Fruit fly (Drosophila melanogaster): Measurements from ENCODE around the gene Ndc1.
A peak's percentile ranks its signal among the peaks of the same experiment; 100 is the strongest.

Gene Ndc1

dm6 chr3R:23941643-23942424 lies 17.6 kb downstream of the Ndc1 start (continued):
- TF ChIP-seq scrt (GFP tag; optimal IDR thresholded peaks at IDR 0.05) (no peak), oc (tag; optimal IDR thresholded peaks at IDR 0.05) (no peak), jumu (GFP tag; optimal IDR thresholded peaks at IDR 0.05) (no peak), exex (tag; optimal IDR thresholded peaks at IDR 0.05) (peak; percentile 7), CG10321 (GFP tag; IDR thresholded peaks at IDR 0.05) (0 out of 2 replicates have a peak, but pooled peaks have one; percentile 28), grn (GFP tag; optimal IDR thresholded peaks at IDR 0.05) (no peak), dysf (GFP tag; IDR thresholded peaks at IDR 0.05) (peak; percentile 48; the same call in 1 of the 3 replicates), CG17186 (GFP tag; optimal IDR thresholded peaks at IDR 0.05) (no peak), CG11723 (GFP tag; optimal IDR thresholded peaks at IDR 0.05) (no peak), ewg (GFP tag; optimal IDR thresholded peaks at IDR 0.05) (peak; percentile 3), CG10979 (tag; optimal IDR thresholded peaks at IDR 0.05) (no peak), Hr78 (GFP tag; optimal IDR thresholded peaks at IDR 0.05) (no peak), CG8765 (GFP tag; IDR thresholded peaks at IDR 0.05) (no peak), NfI (GFP tag; optimal IDR thresholded peaks at IDR 0.05) (peak; percentile 46), jing (GFP tag; optimal IDR thresholded peaks at IDR 0.05) (no peak), CG9609 (GFP tag; optimal IDR thresholded peaks at IDR 0.05) (peak; percentile 0), NK7.1 (GFP tag; optimal IDR thresholded peaks at IDR 0.05) (peak; percentile 2), dmrt11E (tag; optimal IDR thresholded peaks at IDR 0.05) (no peak), CG18619 (GFP tag; optimal IDR thresholded peaks at IDR 0.05) (no peak), CG4730 (GFP tag; IDR thresholded peaks at IDR 0.05) (no peak), gcm (GFP tag; optimal IDR thresholded peaks at IDR 0.05) (no peak), CG10959 (GFP tag; IDR thresholded peaks at IDR 0.05) (no peak), bcd (GFP tag; optimal IDR thresholded peaks at IDR 0.05) (peak; percentile 9), toy (GFP tag; IDR thresholded peaks at IDR 0.05) (no peak), chm (GFP tag; IDR thresholded peaks at IDR 0.05) (no peak), knrl (GFP tag; IDR thresholded peaks at IDR 0.05; ENCODE audit: partially characterized antibody) (no peak), CG1233 (GFP tag; optimal IDR thresholded peaks at IDR 0.05) (no peak), Six4 (GFP tag; optimal IDR thresholded peaks at IDR 0.05) (no peak), tin (GFP tag; optimal IDR thresholded peaks at IDR 0.05) (peak; percentile 11), CG31441 (GFP tag; IDR thresholded peaks at IDR 0.05) (0 out of 2 replicates have a peak, but pooled peaks have one; percentile 23), CG1647 (GFP tag; optimal IDR thresholded peaks at IDR 0.05) (no peak), Elba2 (GFP tag; optimal IDR thresholded peaks at IDR 0.05) (no peak), tup (GFP tag; optimal IDR thresholded peaks at IDR 0.05) (no peak), CG6813 (GFP tag; optimal IDR thresholded peaks at IDR 0.05) (no peak), cad (GFP tag; optimal IDR thresholded peaks at IDR 0.05) (no peak), H2.0 (GFP tag; IDR thresholded peaks at IDR 0.05) (0 out of 2 replicates have a peak, but pooled peaks have one; percentile 9), Ets65A (GFP tag) (no peak), CG6175 (GFP tag; IDR thresholded peaks at IDR 0.05) (0 out of 3 replicates have a peak, but pooled peaks have one; percentile 22), CG15073 (GFP tag; optimal IDR thresholded peaks at IDR 0.05) (no peak), BtbVII (GFP tag; optimal IDR thresholded peaks at IDR 0.05) (no peak), shn (GFP tag; optimal IDR thresholded peaks at IDR 0.05) (no peak), phol (tag; optimal IDR thresholded peaks at IDR 0.05) (no peak), Scr (GFP tag; IDR thresholded peaks at IDR 0.05; ENCODE audit: partially characterized antibody) (no peak), CG34376 (GFP tag; optimal IDR thresholded peaks at IDR 0.05) (no peak), esg (GFP tag; conservative IDR thresholded peaks at IDR 0.05) (peak; percentile 38), CG31365 (tag; optimal IDR thresholded peaks at IDR 0.05) (no peak), vnd (GFP tag; IDR thresholded peaks at IDR 0.05; ENCODE audit: partially characterized antibody) (no peak), Antp (GFP tag; optimal IDR thresholded peaks at IDR 0.05) (peak; percentile 44), Chrac-16 (GFP tag; optimal IDR thresholded peaks at IDR 0.05) (peak; percentile 1)
